Worm (Caenorhabditis elegans): ENCODE results near the gene pas-2.

The pas-2 gene

DNA sequence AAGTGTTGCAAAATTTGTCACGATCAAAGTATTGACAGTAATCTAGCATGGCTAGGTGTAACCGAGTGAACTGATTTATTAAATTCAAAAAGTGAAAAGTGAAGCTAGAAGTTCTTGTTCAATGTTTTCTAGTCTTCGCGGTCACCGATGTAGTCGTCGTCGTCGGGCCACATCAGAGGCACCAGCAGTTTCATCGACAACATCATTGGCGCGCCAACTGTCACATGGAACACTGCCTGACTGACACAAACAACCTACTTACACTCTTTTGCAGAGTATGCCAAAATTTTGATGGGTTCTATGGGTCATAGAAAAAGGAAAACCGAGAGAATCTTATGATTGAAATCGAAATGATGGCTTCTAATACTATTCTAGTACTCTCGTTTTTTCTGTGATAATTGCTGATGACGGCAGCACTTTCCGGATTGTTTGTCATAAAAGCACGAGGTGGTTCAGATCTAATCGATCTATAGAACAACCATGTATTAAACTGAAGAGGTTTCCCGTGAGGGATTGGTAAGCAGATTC lies 44.7 kb upstream of the pas-2 start:
- peak; percentile 92 for TF ChIP-seq nhr-28 (tag; optimal IDR thresholded peaks at IDR 0.05)
- no peak for TF ChIP-seq rbr-2 (tag; optimal IDR thresholded peaks at IDR 0.05)
- TF ChIP-seq dmd-6 (GFP tag; IDR thresholded peaks at IDR 0.05) = peak; percentile 11; the same call in 1 of the 2 replicates
- TF ChIP-seq dve-1 (tag; optimal IDR thresholded peaks at IDR 0.05; ENCODE audit: insufficient read depth) = peak; percentile 10
- no peak for TF ChIP-seq daf-16 (GFP tag; optimal IDR thresholded peaks at IDR 0.05)
- TF ChIP-seq daf-16 (tag; optimal IDR thresholded peaks at IDR 0.05) = peak; percentile 9
- TF ChIP-seq mdl-1 (tag; optimal IDR thresholded peaks at IDR 0.05) = peak; percentile 4 to 36
- no peak for TF ChIP-seq Y75B8A.6 (GFP tag; IDR thresholded peaks at IDR 0.05)
- peak; percentile 56 for TF ChIP-seq aha-1 (tag)
- TF ChIP-seq hlh-11 (tag; optimal IDR thresholded peaks at IDR 0.05) = peak; percentile 36
- peak; percentile 56 for TF ChIP-seq hlh-30 (tag; optimal IDR thresholded peaks at IDR 0.05; ENCODE audit: insufficient read depth)

DNA sequence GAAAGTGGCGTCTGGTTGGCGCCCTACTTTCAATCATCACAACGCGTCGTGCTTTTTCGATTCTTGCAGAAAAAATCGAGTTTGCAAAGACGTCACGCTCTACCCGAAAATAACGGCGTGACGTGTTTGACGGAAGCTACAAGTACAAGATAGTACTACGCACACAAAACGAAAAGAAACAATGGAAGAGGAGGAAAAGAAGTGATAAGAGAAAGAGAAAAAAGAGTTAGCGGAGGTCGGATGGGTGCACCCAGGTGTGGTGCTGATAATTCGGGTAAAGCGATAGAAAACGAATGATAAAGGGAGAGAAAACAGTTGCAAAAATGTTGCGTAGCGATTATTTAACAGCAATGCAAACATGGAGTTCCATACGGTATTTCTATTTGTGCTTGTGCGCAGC lies 43.5 kb upstream of the pas-2 start:
- TF ChIP-seq dmd-6 (GFP tag; IDR thresholded peaks at IDR 0.05) (peak; percentile 78), F37D6.2 (tag; optimal IDR thresholded peaks at IDR 0.05) (no peak), mxl-2 (GFP tag; conservative IDR thresholded peaks at IDR 0.05) (no peak), saeg-2 (GFP tag; IDR thresholded peaks at IDR 0.05) (no peak), ceh-20 (GFP tag; IDR thresholded peaks at IDR 0.05) (no peak), mdt-29 (GFP tag; IDR thresholded peaks at IDR 0.05) (no peak), nhr-42 (GFP tag; IDR thresholded peaks at IDR 0.05) (no peak), lin-1 (GFP tag; IDR thresholded peaks at IDR 0.05) (no peak), nhr-11 (tag; optimal IDR thresholded peaks at IDR 0.05) (no peak), ztf-11 (tag; optimal IDR thresholded peaks at IDR 0.05) (no peak), sdz-12 (GFP tag; optimal IDR thresholded peaks at IDR 0.05) (no peak), fkh-10 (GFP tag; optimal IDR thresholded peaks at IDR 0.05) (no peak), nhr-77 (tag; optimal IDR thresholded peaks at IDR 0.05) (peak; percentile 38), nhr-6 (tag; optimal IDR thresholded peaks at IDR 0.05) (no peak), F44E2.7 (GFP tag; IDR thresholded peaks at IDR 0.05) (no peak), nhr-10 (tag; optimal IDR thresholded peaks at IDR 0.05) (no peak), T26A8.4 (GFP tag; IDR thresholded peaks at IDR 0.05) (no peak), unc-130 (GFP tag; optimal IDR thresholded peaks at IDR 0.05) (no peak), ces-1 (GFP tag; optimal IDR thresholded peaks at IDR 0.05) (no peak), gei-8 (GFP tag; optimal IDR thresholded peaks at IDR 0.05) (no peak), snpc-4 (tag; optimal IDR thresholded peaks at IDR 0.05) (no peak), nhr-102 (tag; optimal IDR thresholded peaks at IDR 0.05) (peak; percentile 29), lin-29 (GFP tag; IDR thresholded peaks at IDR 0.05) (no peak), snpc-1.2 (GFP tag; IDR thresholded peaks at IDR 0.05) (no peak), unc-62 (GFP tag; optimal IDR thresholded peaks at IDR 0.05 in 1 of 2) (peak in 1 of 2 experiments; percentile 53), unc-62 (tag; optimal IDR thresholded peaks at IDR 0.05) (no peak), dmd-9 (GFP tag; IDR thresholded peaks at IDR 0.05) (no peak), nhr-25 (tag; optimal IDR thresholded peaks at IDR 0.05; ENCODE audit: borderline replicate concordance, insufficient read depth) (no peak), hlh-11 (tag; optimal IDR thresholded peaks at IDR 0.05) (peak; percentile 74), F26F4.8 (GFP tag; conservative IDR thresholded peaks at IDR 0.05) (no peak), daf-16 (GFP tag; optimal IDR thresholded peaks at IDR 0.05) (no peak), daf-16 (tag; optimal IDR thresholded peaks at IDR 0.05) (peak; percentile 70), lim-7 (GFP tag; IDR thresholded peaks at IDR 0.05) (no peak), fos-1 (tag; optimal IDR thresholded peaks at IDR 0.05) (no peak), ceh-82 (tag; optimal IDR thresholded peaks at IDR 0.05) (no peak), attf-4 (tag; optimal IDR thresholded peaks at IDR 0.05) (no peak), tra-1 (GFP tag; IDR thresholded peaks at IDR 0.05) (0 out of 2 replicates have a peak, but pooled peaks have one; percentile 23), lir-3 (tag; optimal IDR thresholded peaks at IDR 0.05) (no peak), mep-1 (tag; optimal IDR thresholded peaks at IDR 0.05) (no peak), zip-2 (tag; optimal IDR thresholded peaks at IDR 0.05) (no peak), nhr-28 (tag; optimal IDR thresholded peaks at IDR 0.05) (peak; percentile 97), ZK337.2 (GFP tag; IDR thresholded peaks at IDR 0.05) (no peak), lin-38 (GFP tag; IDR thresholded peaks at IDR 0.05) (no peak), zag-1 (tag; optimal IDR thresholded peaks at IDR 0.05) (no peak), aha-1 (tag) (peak; percentile 69)

Measured in whole organism, L4 larva.